Worm (Caenorhabditis elegans) whole organism, L1 larva: ENCODE data around the gene K08H2.3.

Experiments
- C04F5.9 ChIP-seq: sonication (generic microtip); optimal IDR thresholded peaks from 2 replicates; lab custom pipeline; 2016; ENCODE audit warnings: missing genetic modification characterization, missing compliant biosample characterization
- F16B12.6 ChIP-seq: fragments of 150-350 bp; optimal IDR thresholded peaks from 2 replicates; lab custom pipeline; 2014; ENCODE audit warnings: missing biosample characterization, missing genetic modification characterization
- aha-1 ChIP-seq: fragments of 150-350 bp; optimal IDR thresholded peaks from 2 replicates; lab custom pipeline; 2014; ENCODE audit warnings: missing biosample characterization, missing genetic modification characterization
- ama-1 ChIP-seq: fragments of 150-350 bp; optimal IDR thresholded peaks from 2 replicates; lab custom pipeline; 2014
- blmp-1 ChIP-seq: fragments of 150-350 bp; optimal IDR thresholded peaks from 2 replicates; lab custom pipeline; 2014; ENCODE audit warnings: missing biosample characterization, missing genetic modification characterization
- ceh-82 ChIP-seq, 3 experiments: fragments of 150-350 bp in 1 of 3; sonication (generic microtip) in 2 of 3; optimal IDR thresholded peaks; 2 replicates each; lab custom pipeline; 2014 to 2017; ENCODE audit warnings: missing biosample characterization in 3 of 3, missing genetic modification characterization in 3 of 3
- ceh-88 ChIP-seq: fragments of 200-800 bp; sonication (Bioruptor generic); IDR thresholded peaks from 2 replicates; pipeline ENCODE4 v1.3.6; 2022; ENCODE audit warnings: missing genetic modification characterization, missing compliant biosample characterization
- dsc-1 ChIP-seq: sonication (generic microtip); optimal IDR thresholded peaks from 2 replicates; lab custom pipeline; 2016; ENCODE audit warnings: mild to moderate bottlenecking, missing genetic modification characterization, missing compliant biosample characterization
- efl-1 ChIP-seq, 4 experiments: fragments of 150-350 bp; optimal IDR thresholded peaks in 3 of 4; peaks in 1 of 4; 1 replicate in 1 of 4; 2 replicates in 3 of 4; lab custom pipeline; 2014; ENCODE audit warnings: missing biosample characterization in 2 of 4, missing genetic modification characterization in 2 of 4, missing genetic modification reagents in 2 of 4
- egl-13 ChIP-seq: sonication (generic microtip); optimal IDR thresholded peaks from 2 replicates; lab custom pipeline; 2016; ENCODE audit warnings: missing genotype, missing genetic modification reagents, missing genetic modification characterization, missing compliant biosample characterization
- elt-2 ChIP-seq: sonication (generic microtip); optimal IDR thresholded peaks from 2 replicates; lab custom pipeline; 2016; ENCODE audit warnings: missing genetic modification characterization, mild to moderate bottlenecking, inconsistent platforms, missing compliant biosample characterization, missing genetic modification reagents
- ets-5 ChIP-seq: fragments of 200-800 bp; sonication (Bioruptor generic); IDR thresholded peaks from 2 replicates; pipeline ENCODE4 v1.3.6; 2022; ENCODE audit warnings: missing genetic modification characterization, missing compliant biosample characterization
- fkh-10 ChIP-seq: sonication (generic microtip); optimal IDR thresholded peaks from 2 replicates; lab custom pipeline; 2017; ENCODE audit warnings: missing biosample characterization, missing genetic modification reagents, missing genetic modification characterization
- fos-1 ChIP-seq: fragments of 150-350 bp; optimal IDR thresholded peaks from 2 replicates; lab custom pipeline; 2014; ENCODE audit warnings: missing biosample characterization, missing genetic modification characterization
- hlh-17 ChIP-seq: fragments of 200-800 bp; sonication (Bioruptor generic); optimal IDR thresholded peaks from 2 replicates; lab custom pipeline; 2018; ENCODE audit warnings: missing genetic modification characterization, mild to moderate bottlenecking, missing compliant biosample characterization, moderate library complexity, borderline replicate concordance
- hpl-2 ChIP-seq: fragments of 150-350 bp; optimal IDR thresholded peaks from 2 replicates; lab custom pipeline; 2014; ENCODE audit warnings: missing biosample characterization, missing genetic modification reagents, missing genetic modification characterization
- irx-1 ChIP-seq: sonication (generic microtip); optimal IDR thresholded peaks from 2 replicates; lab custom pipeline; 2016; ENCODE audit warnings: missing genetic modification characterization, missing compliant biosample characterization
- jun-1 ChIP-seq: fragments of 150-350 bp; optimal IDR thresholded peaks from 2 replicates; lab custom pipeline; 2014; ENCODE audit warnings: missing biosample characterization, missing genetic modification reagents, missing genetic modification characterization
- lin-13 ChIP-seq: fragments of 150-350 bp; optimal IDR thresholded peaks from 2 replicates; lab custom pipeline; 2014; ENCODE audit warnings: missing biosample characterization, missing genetic modification reagents, missing genetic modification characterization
- lin-15B ChIP-seq: fragments of 150-350 bp; sonication (generic microtip); optimal IDR thresholded peaks from 3 replicates; lab custom pipeline; 2014; ENCODE audit warnings: missing biosample characterization, missing genetic modification characterization
- lin-35 ChIP-seq, 2 experiments: fragments of 150-350 bp; optimal IDR thresholded peaks; 2 replicates each; lab custom pipeline; 2014; ENCODE audit warnings: missing biosample characterization in 2 of 2, missing genetic modification characterization in 2 of 2, missing genetic modification reagents in 2 of 2
- lir-3 ChIP-seq: sonication (generic microtip); optimal IDR thresholded peaks from 2 replicates; lab custom pipeline; 2016; ENCODE audit warnings: mild to moderate bottlenecking, missing genetic modification characterization, moderate library complexity, missing compliant biosample characterization; ENCODE audit not compliant: poor library complexity
- lsy-2 ChIP-seq, 2 experiments: fragments of 150-350 bp; optimal IDR thresholded peaks; 2 replicates each; lab custom pipeline; 2014; ENCODE audit warnings: missing biosample characterization in 2 of 2, missing genetic modification characterization in 2 of 2
- mdl-1 ChIP-seq, 2 experiments: fragments of 150-350 bp; optimal IDR thresholded peaks; 2 replicates each; lab custom pipeline; 2014 to 2017; ENCODE audit warnings: missing biosample characterization in 2 of 2, missing genetic modification characterization in 2 of 2, inconsistent platforms in 1 of 2
- mep-1 ChIP-seq: fragments of 150-350 bp; optimal IDR thresholded peaks from 2 replicates; lab custom pipeline; 2014; ENCODE audit warnings: missing biosample characterization, missing genetic modification characterization
- nhr-11 ChIP-seq: fragments of 150-350 bp; optimal IDR thresholded peaks from 2 replicates; lab custom pipeline; 2014; ENCODE audit warnings: missing biosample characterization, missing genetic modification characterization
- nhr-12 ChIP-seq: sonication (generic microtip); optimal IDR thresholded peaks from 2 replicates; lab custom pipeline; 2017; ENCODE audit warnings: missing biosample characterization, missing genetic modification characterization
- nhr-19 ChIP-seq: fragments of 200-800 bp; sonication (Bioruptor generic); conservative IDR thresholded peaks from 2 replicates; pipeline ENCODE4 v1.3.6; 2022; ENCODE audit warnings: missing genetic modification characterization, missing compliant biosample characterization
- nhr-20 ChIP-seq: sonication (generic microtip); optimal IDR thresholded peaks from 2 replicates; lab custom pipeline; 2016; ENCODE audit warnings: mild to moderate bottlenecking, missing genetic modification characterization, missing compliant biosample characterization
- nhr-28 ChIP-seq: fragments of 150-350 bp; optimal IDR thresholded peaks from 2 replicates; lab custom pipeline; 2014; ENCODE audit warnings: missing biosample characterization, missing genetic modification characterization
- nhr-47 ChIP-seq: sonication (generic microtip); optimal IDR thresholded peaks from 2 replicates; lab custom pipeline; 2016; ENCODE audit warnings: mild to moderate bottlenecking, missing genetic modification characterization, moderate library complexity, missing compliant biosample characterization
- nhr-84 ChIP-seq: sonication (generic microtip); optimal IDR thresholded peaks from 2 replicates; lab custom pipeline; 2017; ENCODE audit warnings: missing biosample characterization, missing genetic modification characterization
- nhr-85 ChIP-seq: sonication (generic microtip); peaks from one replicate; lab custom pipeline; 2016; ENCODE audit warnings: missing genetic modification characterization, inconsistent platforms, missing compliant biosample characterization
- nhr-90 ChIP-seq: sonication (generic microtip); optimal IDR thresholded peaks from 2 replicates; lab custom pipeline; 2016; ENCODE audit warnings: mild to moderate bottlenecking, missing genetic modification characterization, missing compliant biosample characterization; ENCODE audit not compliant: poor library complexity
- pax-3 ChIP-seq: fragments of 200-800 bp; sonication (Bioruptor generic); optimal IDR thresholded peaks from 2 replicates; lab custom pipeline; 2018; ENCODE audit warnings: mild to moderate bottlenecking, missing genetic modification characterization, moderate library complexity, missing compliant biosample characterization
- pqm-1 ChIP-seq: sonication (generic microtip); optimal IDR thresholded peaks from 3 replicates; lab custom pipeline; 2017; ENCODE audit warnings: missing biosample characterization, missing genetic modification characterization
- rnt-1 ChIP-seq: sonication (generic microtip); optimal IDR thresholded peaks from 2 replicates; lab custom pipeline; 2016; ENCODE audit warnings: mild to moderate bottlenecking, missing genetic modification characterization, moderate library complexity, missing compliant biosample characterization
- skn-1 ChIP-seq: fragments of 150-350 bp; optimal IDR thresholded peaks from 2 replicates; lab custom pipeline; 2014; ENCODE audit warnings: missing biosample characterization, missing genetic modification characterization
- snu-23 ChIP-seq: sonication (generic microtip); optimal IDR thresholded peaks from 2 replicates; lab custom pipeline; 2016; ENCODE audit warnings: missing genetic modification characterization, missing compliant biosample characterization
- sox-4 ChIP-seq: sonication (generic microtip); optimal IDR thresholded peaks from 2 replicates; lab custom pipeline; 2016; ENCODE audit warnings: missing genetic modification characterization, missing compliant biosample characterization
- sptf-1 ChIP-seq: fragments of 150-350 bp; optimal IDR thresholded peaks from 2 replicates; lab custom pipeline; 2014; ENCODE audit warnings: missing biosample characterization, missing genetic modification characterization
- sup-37 ChIP-seq: fragments of 200-800 bp; sonication (Bioruptor generic); optimal IDR thresholded peaks from 2 replicates; lab custom pipeline; 2018; ENCODE audit warnings: mild to moderate bottlenecking, missing genetic modification characterization, missing compliant biosample characterization
- swsn-7 ChIP-seq: sonication (generic microtip); optimal IDR thresholded peaks from 2 replicates; lab custom pipeline; 2016; ENCODE audit warnings: missing genetic modification characterization, missing compliant biosample characterization
- tbx-2 ChIP-seq: sonication (generic microtip); optimal IDR thresholded peaks from 2 replicates; lab custom pipeline; 2016; ENCODE audit warnings: missing genetic modification characterization, missing compliant biosample characterization
- tlp-1 ChIP-seq: fragments of 150-350 bp; optimal IDR thresholded peaks from 2 replicates; lab custom pipeline; 2014; ENCODE audit warnings: missing biosample characterization, missing genetic modification characterization
- unc-62 ChIP-seq: fragments of 150-350 bp; optimal IDR thresholded peaks from 2 replicates; lab custom pipeline; 2014; ENCODE audit warnings: missing biosample characterization, missing genetic modification reagents, missing genetic modification characterization
- unc-86 ChIP-seq: sonication (generic microtip); optimal IDR thresholded peaks from 2 replicates; lab custom pipeline; 2016; ENCODE audit warnings: missing genetic modification characterization, missing compliant biosample characterization
- vab-15 ChIP-seq: sonication (generic microtip); optimal IDR thresholded peaks from 2 replicates; lab custom pipeline; 2017; ENCODE audit warnings: missing genotype, mild to moderate bottlenecking, missing genetic modification characterization, missing compliant biosample characterization
- xbp-1 ChIP-seq: sonication (generic microtip); optimal IDR thresholded peaks from 2 replicates; lab custom pipeline; 2016; ENCODE audit warnings: missing genetic modification characterization, missing compliant biosample characterization
- zip-4 ChIP-seq: fragments of 200-800 bp; sonication (Bioruptor generic); optimal IDR thresholded peaks from 2 replicates; lab custom pipeline; 2018; ENCODE audit warnings: mild to moderate bottlenecking, missing genetic modification characterization, moderate library complexity, missing compliant biosample characterization

K08H2.3 gene

DNA sequence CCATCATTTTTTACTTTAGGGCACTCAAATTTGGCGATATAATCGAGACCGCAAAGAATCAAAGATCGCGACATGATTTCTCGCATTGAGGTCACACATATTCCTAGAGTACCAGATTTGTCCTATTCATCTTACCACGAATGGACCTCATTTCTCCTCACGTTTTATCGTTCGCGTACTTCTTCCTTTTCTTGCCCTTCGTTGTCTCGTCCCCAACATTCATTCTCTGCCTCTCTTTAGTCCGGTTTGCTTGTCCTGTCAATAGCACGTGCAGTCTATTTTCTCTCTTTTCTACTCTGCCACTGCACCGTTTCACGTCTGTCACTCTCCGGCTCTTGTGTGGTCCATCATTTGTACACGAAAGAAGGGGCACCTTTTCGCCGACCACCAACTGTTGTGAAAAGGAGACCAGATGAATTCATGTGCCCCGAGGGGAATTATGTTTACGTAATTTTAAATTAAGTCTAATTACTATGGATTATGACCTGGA lies 14.2 kb downstream of the K08H2.3 start (continued):
- TF ChIP-seq nhr-90 = peak; percentile 19
- TF ChIP-seq rnt-1 = peak; percentile 82
- peak; percentile 25 for TF ChIP-seq lin-13
- TF ChIP-seq nhr-11 (tag; lab: Kevin White, UChicago) = no peak
- peak; percentile 56 for TF ChIP-seq dsc-1 (tag; lab: Kevin White, UChicago)
- no peak for TF ChIP-seq pax-3 (tag; lab: Kevin White, UChicago)
- peak; percentile 86 to 97 for TF ChIP-seq mdl-1 (tag; optimal IDR thresholded peaks at IDR 0.05; lab: Kevin White, UChicago)
- peak; percentile 55 for TF ChIP-seq unc-86 (tag; lab: Kevin White, UChicago)
- TF ChIP-seq nhr-47 = peak; percentile 69
- peak; percentile 42 for TF ChIP-seq skn-1
- peak; percentile 39 for TF ChIP-seq vab-15
- no peak for TF ChIP-seq ama-1 (lab: Kevin White, UChicago)
- TF ChIP-seq irx-1 (tag; lab: Kevin White, UChicago) = peak; percentile 35
- peak; percentile 34 to 39 for TF ChIP-seq efl-1 (optimal IDR thresholded peaks at IDR 0.05; lab: Kevin White, UChicago)
- TF ChIP-seq efl-1 (GFP tag; optimal IDR thresholded peaks at IDR 0.05 in 1 of 2; lab: Kevin White, UChicago) = peak in 1 of 2 experiments; percentile 46
- TF ChIP-seq jun-1 (tag; lab: Kevin White, UChicago) = peak; percentile 41
- no peak for TF ChIP-seq egl-13
- TF ChIP-seq nhr-20 (tag; lab: Kevin White, UChicago) = peak; percentile 89
- no peak for TF ChIP-seq lin-15B (tag; lab: Kevin White, UChicago)
- TF ChIP-seq ceh-88 (GFP tag; lab: Robert Waterston, UW) = no peak
- peak; percentile 8 for TF ChIP-seq fkh-10
- TF ChIP-seq aha-1 (tag; lab: Kevin White, UChicago) = peak; percentile 26
- peak; percentile 85 for TF ChIP-seq mep-1 (tag; lab: Kevin White, UChicago)
- TF ChIP-seq nhr-19 (GFP tag; lab: Robert Waterston, UW) = peak; percentile 65
- TF ChIP-seq C04F5.9 (tag; lab: Kevin White, UChicago) = no peak
- peak; percentile 49 for TF ChIP-seq blmp-1 (tag; lab: Kevin White, UChicago)
- no peak for TF ChIP-seq elt-2 (tag; lab: Kevin White, UChicago)
- TF ChIP-seq ets-5 (GFP tag; lab: Robert Waterston, UW) = no peak
- no peak for TF ChIP-seq sox-4 (tag; lab: Kevin White, UChicago)
- peak; percentile 67 for TF ChIP-seq tbx-2
- TF ChIP-seq lir-3 (tag; lab: Kevin White, UChicago) = no peak
- no peak for TF ChIP-seq F16B12.6 (tag; lab: Kevin White, UChicago)
- TF ChIP-seq lin-35 (GFP tag; optimal IDR thresholded peaks at IDR 0.05; lab: Kevin White, UChicago) = peak; percentile 64 to 74
- TF ChIP-seq ceh-82 (tag; optimal IDR thresholded peaks at IDR 0.05; lab: Kevin White, UChicago) = peak; percentile 7 to 65 (median 26)
- peak; percentile 87 for TF ChIP-seq nhr-85 (tag; lab: Kevin White, UChicago)
- peak; percentile 40 for TF ChIP-seq fos-1 (tag; lab: Kevin White, UChicago)
- peak; percentile 62 for TF ChIP-seq xbp-1 (tag; lab: Kevin White, UChicago)
- TF ChIP-seq sptf-1 (tag; lab: Kevin White, UChicago) = no peak
- peak; percentile 54 to 66 for TF ChIP-seq lsy-2 (tag; optimal IDR thresholded peaks at IDR 0.05; lab: Kevin White, UChicago)
- peak; percentile 84 for TF ChIP-seq snu-23
- peak; percentile 74 for TF ChIP-seq swsn-7 (tag; lab: Kevin White, UChicago)

DNA sequence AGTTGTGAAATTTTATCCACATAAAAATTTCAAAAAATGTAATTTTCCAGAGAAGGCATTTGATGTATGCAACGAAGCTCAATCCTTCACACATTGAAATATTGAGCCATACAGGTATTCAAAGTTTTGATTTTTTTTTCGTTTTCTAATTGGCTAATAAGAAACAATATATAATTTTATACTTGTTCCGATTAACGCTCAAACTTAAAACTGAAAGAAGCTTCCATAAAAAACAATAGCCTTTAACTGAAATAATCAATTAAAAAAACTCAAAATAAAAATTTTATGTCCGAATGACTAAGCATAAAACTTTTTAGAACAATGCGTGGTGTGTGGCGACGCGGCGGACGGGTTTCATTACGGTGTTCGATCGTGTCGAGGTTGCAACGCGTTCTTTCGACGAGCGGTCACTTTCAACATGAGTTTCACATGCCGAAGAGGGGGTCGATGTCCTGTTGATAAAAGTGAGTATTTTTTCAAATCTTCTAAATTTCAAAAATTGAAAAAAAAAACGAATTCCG lies 14.8 kb downstream of the K08H2.3 start, which contains the start of gene nhr-32:
Gene nhr-32, plus strand, starts transcription at position 51 of the 521 bp plus-strand sequence.
- TF ChIP-seq ets-5 (GFP tag; lab: Robert Waterston, UW) (no peak), hpl-2 (GFP tag; lab: Kevin White, UChicago) (no peak), aha-1 (tag; lab: Kevin White, UChicago) (no peak), pqm-1 (tag; lab: Kevin White, UChicago) (no peak), tlp-1 (tag; lab: Kevin White, UChicago) (no peak), hlh-17 (no peak), unc-62 (GFP tag; lab: Kevin White, UChicago) (no peak), nhr-12 (no peak), sup-37 (no peak), ceh-82 (tag; optimal IDR thresholded peaks at IDR 0.05; lab: Kevin White, UChicago) (no peak), nhr-84 (no peak), fkh-10 (no peak), nhr-28 (no peak), lin-35 (GFP tag; optimal IDR thresholded peaks at IDR 0.05; lab: Kevin White, UChicago) (no peak), elt-2 (tag; lab: Kevin White, UChicago) (no peak), xbp-1 (tag; lab: Kevin White, UChicago) (no peak), zip-4 (GFP tag; lab: Kevin White, UChicago) (no peak)
